Worm (Caenorhabditis elegans) whole organism, L4 larva: ENCODE data around the gene pros-1.

Source experiments
- D1046.2 ChIP-seq: fragments of 200-800 bp; sonication (Bioruptor generic); IDR thresholded peaks from 2 replicates; pipeline ENCODE4 v1.3.6; 2022; ENCODE audit warnings: missing genetic modification characterization, missing compliant biosample characterization
- F49E8.2 ChIP-seq: sonication (generic microtip); optimal IDR thresholded peaks from 2 replicates; lab custom pipeline; 2016; ENCODE audit warnings: missing compliant biosample characterization, mild to moderate bottlenecking, missing genetic modification characterization, borderline replicate concordance
- R02D3.7 ChIP-seq: fragments of 150-350 bp; sonication (generic microtip); optimal IDR thresholded peaks from 3 replicates; lab custom pipeline; 2014; ENCODE audit warnings: missing biosample characterization, missing genetic modification characterization
- Y105C5A.15 ChIP-seq: fragments of 200-800 bp; sonication (Bioruptor generic); IDR thresholded peaks from 2 replicates; pipeline ENCODE4 v1.3.6; 2022; ENCODE audit warnings: missing genetic modification characterization, missing compliant biosample characterization
- Y5F2A.4 ChIP-seq: fragments of 200-800 bp; sonication (Bioruptor generic); optimal IDR thresholded peaks from 2 replicates; lab custom pipeline; 2018; ENCODE audit warnings: mild to moderate bottlenecking, missing genetic modification characterization, missing compliant biosample characterization
- Y75B8A.6 ChIP-seq: fragments of 200-800 bp; sonication (Bioruptor generic); IDR thresholded peaks from 2 replicates; pipeline ENCODE4 v1.3.6; 2022; ENCODE audit warnings: missing genetic modification reagents, missing genetic modification characterization, missing compliant biosample characterization
- ZK337.2 ChIP-seq: fragments of 200-800 bp; sonication (Bioruptor generic); IDR thresholded peaks from 2 replicates; pipeline ENCODE4 v1.3.6; 2022; ENCODE audit warnings: missing genetic modification reagents, missing genetic modification characterization, missing compliant biosample characterization
- ZK546.5 ChIP-seq, 2 experiments: sonication (generic microtip); optimal IDR thresholded peaks; 2 replicates each; lab custom pipeline; 2017; ENCODE audit warnings: missing biosample characterization in 2 of 2, missing genetic modification characterization in 2 of 2
- aha-1 ChIP-seq: fragments of 150-350 bp; peaks from one replicate; lab custom pipeline; 2014; ENCODE audit warnings: missing biosample characterization, missing genetic modification characterization
- arid-1 ChIP-seq: fragments of 200-800 bp; sonication (Bioruptor generic); conservative IDR thresholded peaks from 2 replicates; pipeline ENCODE4 v1.3.6; 2022; ENCODE audit warnings: missing genetic modification reagents, missing genetic modification characterization, missing compliant biosample characterization
- ceh-28 ChIP-seq: fragments of 150-350 bp; optimal IDR thresholded peaks from 2 replicates; lab custom pipeline; 2014; ENCODE audit warnings: missing biosample characterization, missing genetic modification reagents, missing genetic modification characterization
- ceh-32 ChIP-seq: sonication (generic microtip); optimal IDR thresholded peaks from 2 replicates; lab custom pipeline; 2016; ENCODE audit warnings: mild to moderate bottlenecking, missing genetic modification characterization, missing compliant biosample characterization; ENCODE audit not compliant: poor library complexity
- ceh-62 ChIP-seq: sonication (generic microtip); optimal IDR thresholded peaks from 2 replicates; lab custom pipeline; 2017; ENCODE audit warnings: missing biosample characterization, missing genetic modification characterization
- ceh-82 ChIP-seq: sonication (generic microtip); optimal IDR thresholded peaks from 2 replicates; lab custom pipeline; 2017; ENCODE audit warnings: missing biosample characterization, missing genetic modification characterization
- ces-1 ChIP-seq: fragments of 150-350 bp; sonication (generic microtip); optimal IDR thresholded peaks from 4 replicates; lab custom pipeline; 2014; ENCODE audit warnings: missing biosample characterization, missing genetic modification reagents, missing genetic modification characterization
- daf-16 ChIP-seq, 3 experiments: sonication (generic microtip); optimal IDR thresholded peaks; 2 replicates each; lab custom pipeline; 2016 to 2017; ENCODE audit warnings: missing genetic modification characterization in 3 of 3, missing genetic modification reagents in 3 of 3, mild to moderate bottlenecking in 2 of 3, missing compliant biosample characterization in 2 of 3, missing biosample characterization in 1 of 3, moderate library complexity in 1 of 3
- daf-19 ChIP-seq: fragments of 200-800 bp; sonication (Bioruptor generic); conservative IDR thresholded peaks from 2 replicates; pipeline ENCODE4 v1.3.6; 2022; ENCODE audit warnings: missing genetic modification characterization, missing compliant biosample characterization
- daf-8 ChIP-seq: fragments of 200-800 bp; sonication (Bioruptor generic); IDR thresholded peaks from 2 replicates; pipeline ENCODE4 v1.3.6; 2022; ENCODE audit warnings: missing genetic modification characterization, missing compliant biosample characterization
- dmd-6 ChIP-seq: fragments of 200-800 bp; sonication (Bioruptor generic); IDR thresholded peaks from 2 replicates; pipeline ENCODE4 v1.3.6; 2022; ENCODE audit warnings: missing genetic modification reagents, missing genetic modification characterization, missing compliant biosample characterization
- dmd-9 ChIP-seq: fragments of 200-800 bp; sonication (Bioruptor generic); IDR thresholded peaks from 2 replicates; pipeline ENCODE4 v1.3.6; 2022; ENCODE audit warnings: missing genetic modification reagents, missing genetic modification characterization, missing compliant biosample characterization
- dpl-1 ChIP-seq: fragments of 150-350 bp; optimal IDR thresholded peaks from 2 replicates; lab custom pipeline; 2014; ENCODE audit warnings: missing biosample characterization, missing genetic modification reagents, missing genetic modification characterization
- dve-1 ChIP-seq: sonication (generic microtip); optimal IDR thresholded peaks from 2 replicates; lab custom pipeline; 2017; ENCODE audit warnings: antibody characterized with exemption, mild to moderate bottlenecking, missing genetic modification characterization, missing compliant biosample characterization; ENCODE audit not compliant: insufficient read depth
- fos-1 ChIP-seq: fragments of 150-350 bp; optimal IDR thresholded peaks from 2 replicates; lab custom pipeline; 2014; ENCODE audit warnings: missing biosample characterization, missing genetic modification characterization
- hlh-30 ChIP-seq: sonication (generic microtip); optimal IDR thresholded peaks from 2 replicates; lab custom pipeline; 2017; ENCODE audit warnings: antibody characterized with exemption, mild to moderate bottlenecking, missing genetic modification characterization, missing compliant biosample characterization; ENCODE audit not compliant: insufficient read depth
- hmg-1.1 ChIP-seq: fragments of 200-800 bp; sonication (Bioruptor generic); IDR thresholded peaks from 2 replicates; pipeline ENCODE4 v1.3.6; 2022; ENCODE audit warnings: missing genetic modification reagents, missing genetic modification characterization, missing compliant biosample characterization
- lim-7 ChIP-seq: fragments of 200-800 bp; sonication (Bioruptor generic); IDR thresholded peaks from 2 replicates; pipeline ENCODE4 v1.3.6; 2022; ENCODE audit warnings: missing genetic modification characterization, missing compliant biosample characterization
- lin-13 ChIP-seq: fragments of 150-350 bp; optimal IDR thresholded peaks from 2 replicates; lab custom pipeline; 2014; ENCODE audit warnings: missing biosample characterization, missing genetic modification reagents, missing genetic modification characterization
- lir-3 ChIP-seq: sonication (generic microtip); optimal IDR thresholded peaks from 2 replicates; lab custom pipeline; 2016; ENCODE audit warnings: mild to moderate bottlenecking, missing genetic modification characterization, missing compliant biosample characterization
- lsy-2 ChIP-seq, 2 experiments: fragments of 150-350 bp in 1 of 2; sonication (generic microtip) in 1 of 2; optimal IDR thresholded peaks; 2 replicates each; lab custom pipeline; 2014 to 2017; ENCODE audit warnings: missing biosample characterization in 2 of 2, missing genetic modification characterization in 2 of 2
- madf-9 ChIP-seq: fragments of 200-800 bp; sonication (Bioruptor generic); conservative IDR thresholded peaks from 2 replicates; pipeline ENCODE4 v1.3.6; 2022; ENCODE audit warnings: missing genetic modification reagents, missing genetic modification characterization, missing compliant biosample characterization
- mep-1 ChIP-seq: fragments of 150-350 bp; sonication (generic microtip); optimal IDR thresholded peaks from 3 replicates; lab custom pipeline; 2014; ENCODE audit warnings: missing biosample characterization, missing genetic modification characterization
- mes-2 ChIP-seq: sonication (generic microtip); optimal IDR thresholded peaks from 2 replicates; lab custom pipeline; 2016; ENCODE audit warnings: missing genotype, mild to moderate bottlenecking, missing genetic modification characterization, missing compliant biosample characterization; ENCODE audit not compliant: poor library complexity, severe bottlenecking
- nhr-28 ChIP-seq: fragments of 150-350 bp; optimal IDR thresholded peaks from 2 replicates; lab custom pipeline; 2014; ENCODE audit warnings: missing biosample characterization, missing genetic modification characterization
- nhr-6 ChIP-seq: fragments of 150-350 bp; optimal IDR thresholded peaks from 2 replicates; lab custom pipeline; 2014; ENCODE audit warnings: missing biosample characterization, missing genetic modification characterization
- nhr-77 ChIP-seq: fragments of 150-350 bp; optimal IDR thresholded peaks from 2 replicates; lab custom pipeline; 2014; ENCODE audit warnings: missing biosample characterization, missing genetic modification characterization
- pqm-1 ChIP-seq: sonication (generic microtip); optimal IDR thresholded peaks from 2 replicates; lab custom pipeline; 2017; ENCODE audit warnings: missing biosample characterization, missing genetic modification characterization
- rbr-2 ChIP-seq: sonication (generic microtip); optimal IDR thresholded peaks from 2 replicates; lab custom pipeline; 2016; ENCODE audit warnings: missing genotype, missing genetic modification characterization, missing compliant biosample characterization
- saeg-2 ChIP-seq: fragments of 200-800 bp; sonication (Bioruptor generic); IDR thresholded peaks from 2 replicates; pipeline ENCODE4 v1.3.6; 2022; ENCODE audit warnings: missing genetic modification reagents, missing genetic modification characterization, missing compliant biosample characterization
- unc-130 ChIP-seq: sonication (generic microtip); optimal IDR thresholded peaks from 2 replicates; lab custom pipeline; 2016; ENCODE audit warnings: missing genetic modification reagents, missing genetic modification characterization, missing compliant biosample characterization
- unc-62 ChIP-seq, 3 experiments: fragments of 150-350 bp in 1 of 3; sonication (generic microtip); optimal IDR thresholded peaks in 2 of 3; peaks in 1 of 3; 1 replicate in 1 of 3; 2 replicates in 2 of 3; lab custom pipeline; 2014 to 2017; ENCODE audit warnings: missing biosample characterization in 3 of 3, missing genetic modification characterization in 3 of 3, missing genetic modification reagents in 3 of 3, missing genotype in 1 of 3
- zag-1 ChIP-seq: fragments of 150-350 bp; optimal IDR thresholded peaks from 2 replicates; lab custom pipeline; 2014; ENCODE audit warnings: missing biosample characterization, missing genetic modification characterization
- zip-11 ChIP-seq: fragments of 200-800 bp; sonication (Bioruptor generic); IDR thresholded peaks from 2 replicates; pipeline ENCODE4 v1.3.6; 2022; ENCODE audit warnings: missing genetic modification characterization, missing compliant biosample characterization

The pros-1 gene

ce11 chrIII:8099022-8099421 lies 31.9 kb downstream of the pros-1 start, which contains the start of gene K06H7.1:
TSS of gene K06H7.1 (plus strand) at chrIII:8099322.
- TF ChIP-seq ceh-32 (tag; lab: Kevin White, UChicago) (no peak), R02D3.7 (tag; lab: Kevin White, UChicago) (no peak)

DNA sequence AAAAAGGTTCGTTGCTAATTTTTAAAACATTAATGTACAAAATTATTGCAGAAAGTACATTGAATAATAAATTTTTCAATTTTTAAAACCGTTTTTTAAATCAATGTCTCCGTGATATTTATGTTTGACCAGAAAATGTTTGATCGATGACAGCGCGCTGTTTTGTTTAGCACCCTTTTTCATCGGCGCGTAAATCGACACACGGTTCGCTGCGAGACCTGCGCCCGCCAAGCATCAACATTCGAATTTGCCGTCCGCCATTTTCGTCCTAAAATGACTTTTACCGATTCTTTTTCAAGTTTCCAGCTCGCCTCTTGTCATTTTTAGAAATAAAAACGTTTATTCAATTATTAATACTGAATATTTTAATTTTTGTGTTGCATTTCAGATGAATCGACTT lies 33.9 kb downstream of the pros-1 start, which contains the start of gene plk-1:
Gene plk-1 (plus strand): TSS at position 389 of the 400 bp plus-strand sequence.
- peak; percentile 25 for TF ChIP-seq hlh-30 (tag; lab: Kevin White, UChicago)
- peak; percentile 53 for TF ChIP-seq mes-2
- peak; percentile 57 for TF ChIP-seq R02D3.7 (tag; lab: Kevin White, UChicago)
- peak; percentile 72 for TF ChIP-seq dpl-1 (GFP tag; lab: Kevin White, UChicago)
- TF ChIP-seq F49E8.2 (tag; lab: Kevin White, UChicago) = no peak
- TF ChIP-seq lsy-2 (tag; optimal IDR thresholded peaks at IDR 0.05; lab: Kevin White, UChicago) = peak in 1 of 2 experiments; percentile 60
- no peak for TF ChIP-seq hmg-1.1 (GFP tag; lab: Robert Waterston, UW)
- TF ChIP-seq dve-1 (tag; lab: Kevin White, UChicago) = peak; percentile 12
- TF ChIP-seq unc-130 (GFP tag; lab: Kevin White, UChicago) = peak; percentile 85
- TF ChIP-seq daf-16 (GFP tag; optimal IDR thresholded peaks at IDR 0.05; lab: Kevin White, UChicago) = no peak
- TF ChIP-seq daf-16 (tag; optimal IDR thresholded peaks at IDR 0.05; lab: Kevin White, UChicago) = peak; percentile 46
- peak; percentile 50 for TF ChIP-seq nhr-6 (tag; lab: Kevin White, UChicago)
- peak; percentile 55 for TF ChIP-seq aha-1 (tag; lab: Kevin White, UChicago)
- no peak for TF ChIP-seq nhr-28 (tag; lab: Kevin White, UChicago)

- TF ChIP-seq Y105C5A.15 (GFP tag; lab: Robert Waterston, UW) (no peak), unc-62 (GFP tag; optimal IDR thresholded peaks at IDR 0.05 in 1 of 2; lab: Kevin White, UChicago) (peak in 1 of 2 experiments; percentile 88), unc-62 (tag; optimal IDR thresholded peaks at IDR 0.05; lab: Kevin White, UChicago) (no peak), ceh-28 (tag; lab: Kevin White, UChicago) (no peak)
Observed at ce11 chrIII:8105771-8106170, 38.7 kb downstream of the pros-1 start.

- TF ChIP-seq ceh-28 (tag; lab: Kevin White, UChicago) = no peak
- TF ChIP-seq Y5F2A.4 (GFP tag; lab: Kevin White, UChicago) = no peak
- peak; percentile 77 for TF ChIP-seq aha-1 (tag; lab: Kevin White, UChicago)
- peak; percentile 41 for TF ChIP-seq rbr-2
- peak; percentile 72 for TF ChIP-seq lim-7
- no peak for TF ChIP-seq lir-3 (tag; lab: Kevin White, UChicago)
- 0 out of 2 replicates have a peak, but pooled peaks have one; percentile 43 for TF ChIP-seq saeg-2 (GFP tag; lab: Robert Waterston, UW)
- TF ChIP-seq ZK546.5 (tag; optimal IDR thresholded peaks at IDR 0.05; lab: Kevin White, UChicago) = no peak
- peak; percentile 15 for TF ChIP-seq mep-1 (tag; lab: Kevin White, UChicago)
- no peak for TF ChIP-seq unc-62 (GFP tag; optimal IDR thresholded peaks at IDR 0.05 in 1 of 2; lab: Kevin White, UChicago)
- TF ChIP-seq unc-62 (tag; optimal IDR thresholded peaks at IDR 0.05; lab: Kevin White, UChicago) = no peak
- TF ChIP-seq daf-16 (GFP tag; optimal IDR thresholded peaks at IDR 0.05; lab: Kevin White, UChicago) = no peak
- peak; percentile 38 for TF ChIP-seq daf-16 (tag; optimal IDR thresholded peaks at IDR 0.05; lab: Kevin White, UChicago)
- TF ChIP-seq nhr-77 (tag; lab: Kevin White, UChicago) = no peak
- TF ChIP-seq pqm-1 (tag; lab: Kevin White, UChicago) = no peak
- peak; percentile 22; the same call in 1 of the 2 replicates for TF ChIP-seq dmd-6 (GFP tag; lab: Robert Waterston, UW)
- TF ChIP-seq Y75B8A.6 (GFP tag; lab: Robert Waterston, UW) = no peak
- TF ChIP-seq hmg-1.1 (GFP tag; lab: Robert Waterston, UW) = peak; percentile 78
- TF ChIP-seq ceh-62 = no peak
- TF ChIP-seq dpl-1 (GFP tag; lab: Kevin White, UChicago) = no peak
- TF ChIP-seq F49E8.2 (tag; lab: Kevin White, UChicago) = no peak
- TF ChIP-seq daf-19 (GFP tag; lab: Robert Waterston, UW) = no peak
- TF ChIP-seq ZK337.2 (GFP tag; lab: Robert Waterston, UW) = peak; percentile 32; the same call in 1 of the 2 replicates
- TF ChIP-seq dmd-9 = peak; percentile 68; the same call in 1 of the 2 replicates
- peak; percentile 54; the same call in 1 of the 2 replicates for TF ChIP-seq arid-1 (GFP tag; lab: Robert Waterston, UW)
- TF ChIP-seq ceh-32 (tag; lab: Kevin White, UChicago) = no peak
- TF ChIP-seq ceh-82 = no peak
- TF ChIP-seq madf-9 = peak; percentile 62
- no peak for TF ChIP-seq daf-8
- TF ChIP-seq zip-11 (GFP tag; lab: Robert Waterston, UW) = no peak
- TF ChIP-seq fos-1 (tag; lab: Kevin White, UChicago) = no peak
- TF ChIP-seq D1046.2 (GFP tag; lab: Robert Waterston, UW) = 0 out of 2 replicates have a peak, but pooled peaks have one; percentile 50
- TF ChIP-seq lin-13 (GFP tag; lab: Kevin White, UChicago) = no peak
- no peak for TF ChIP-seq zag-1 (tag; lab: Kevin White, UChicago)
- no peak for TF ChIP-seq ces-1 (GFP tag; lab: Kevin White, UChicago)
Observed at ce11 chrIII:8106476-8106875, 39.4 kb downstream of the pros-1 start.
